Worm (Caenorhabditis elegans): Measurements from ENCODE around the gene ctl-1.

DNA sequence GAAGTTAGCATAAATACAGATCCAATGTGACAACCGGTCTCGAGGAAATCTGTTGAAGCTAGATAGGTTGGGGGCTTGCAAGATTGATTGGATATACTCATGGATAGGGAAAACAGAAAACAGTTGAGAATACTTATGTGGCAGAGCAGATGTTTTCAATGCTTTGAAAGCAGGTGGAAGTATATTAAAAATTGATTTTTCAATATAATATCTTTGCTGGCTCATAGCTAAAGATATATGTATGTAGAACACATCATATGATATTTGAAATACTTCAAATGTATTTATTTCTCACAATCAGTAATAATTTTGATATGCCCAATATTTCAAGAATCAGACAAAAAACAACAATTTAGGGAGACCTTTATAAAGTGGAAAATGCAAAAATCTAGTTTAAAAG lies 18.8 kb downstream of the ctl-1 start, which contains the start of gene srh-41:
- TF ChIP-seq lin-39 (tag; optimal IDR thresholded peaks at IDR 0.05) (no peak), ama-1 (optimal IDR thresholded peaks at IDR 0.05) (no peak), aly-2 (tag; optimal IDR thresholded peaks at IDR 0.05) (no peak), ceh-16 (tag; optimal IDR thresholded peaks at IDR 0.05) (no peak), sma-3 (GFP tag; optimal IDR thresholded peaks at IDR 0.05) (no peak)
